Worm (Caenorhabditis elegans): ENCODE data around the gene ifb-1.

The ifb-1 gene

ce11 chrII:5785504-5785903 is 20.1 kb downstream of the ifb-1 start:
- TF ChIP-seq skn-1 (tag; optimal IDR thresholded peaks at IDR 0.05) (no peak), nhr-12 (tag; optimal IDR thresholded peaks at IDR 0.05) (no peak)

DNA sequence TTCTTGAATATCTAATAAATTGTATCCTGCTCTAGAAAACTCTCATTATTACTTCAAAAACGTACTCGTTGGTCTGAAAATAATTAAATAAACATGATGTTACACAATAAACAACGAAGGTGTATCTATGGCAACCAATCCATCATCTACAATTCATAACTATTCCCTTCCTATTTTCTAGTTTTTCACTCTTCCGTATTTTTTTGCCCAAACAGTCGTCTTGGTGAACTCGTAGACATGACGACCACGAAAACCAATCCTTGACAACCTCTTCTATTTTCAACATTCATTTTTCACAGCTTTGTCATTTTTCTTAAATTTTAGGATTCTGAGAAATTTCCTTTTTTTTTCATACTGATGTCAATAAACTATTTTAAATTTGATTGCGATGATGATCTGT is 23.4 kb downstream of the ifb-1 start, which contains the start of gene K05F1.13:
K05F1.13 (plus strand) TSS at position 301 of the 400 bp plus-strand sequence.
- TF ChIP-seq mab-5 (tag; optimal IDR thresholded peaks at IDR 0.05): no peak
- no peak for TF ChIP-seq fos-1 (tag; optimal IDR thresholded peaks at IDR 0.05)
- TF ChIP-seq nhr-21 (tag; optimal IDR thresholded peaks at IDR 0.05): no peak
- TF ChIP-seq sem-4 (tag; optimal IDR thresholded peaks at IDR 0.05): no peak
- no peak for TF ChIP-seq unc-55 (GFP tag; optimal IDR thresholded peaks at IDR 0.05)
- no peak for TF ChIP-seq gmeb-1 (tag; optimal IDR thresholded peaks at IDR 0.05)
- no peak for TF ChIP-seq ztf-11 (tag; optimal IDR thresholded peaks at IDR 0.05)
- no peak for TF ChIP-seq ama-1 (optimal IDR thresholded peaks at IDR 0.05)
- TF ChIP-seq aly-2 (tag; optimal IDR thresholded peaks at IDR 0.05): no peak
- TF ChIP-seq sma-9 (GFP tag; optimal IDR thresholded peaks at IDR 0.05): no peak
- no peak for TF ChIP-seq sma-9 (tag; optimal IDR thresholded peaks at IDR 0.05)
- TF ChIP-seq egl-27 (tag; optimal IDR thresholded peaks at IDR 0.05): no peak
- no peak for TF ChIP-seq F13H6.1 (tag; optimal IDR thresholded peaks at IDR 0.05)
- TF ChIP-seq ztf-4 (tag; optimal IDR thresholded peaks at IDR 0.05): no peak
- TF ChIP-seq nhr-237 (tag; optimal IDR thresholded peaks at IDR 0.05): no peak
- no peak for TF ChIP-seq unc-62 (GFP tag; optimal IDR thresholded peaks at IDR 0.05)
- no peak for TF ChIP-seq ztf-1 (GFP tag; conservative IDR thresholded peaks at IDR 0.05)
- TF ChIP-seq lsy-2 (tag; optimal IDR thresholded peaks at IDR 0.05): no peak
- no peak for TF ChIP-seq ceh-16 (tag; optimal IDR thresholded peaks at IDR 0.05)

DNA sequence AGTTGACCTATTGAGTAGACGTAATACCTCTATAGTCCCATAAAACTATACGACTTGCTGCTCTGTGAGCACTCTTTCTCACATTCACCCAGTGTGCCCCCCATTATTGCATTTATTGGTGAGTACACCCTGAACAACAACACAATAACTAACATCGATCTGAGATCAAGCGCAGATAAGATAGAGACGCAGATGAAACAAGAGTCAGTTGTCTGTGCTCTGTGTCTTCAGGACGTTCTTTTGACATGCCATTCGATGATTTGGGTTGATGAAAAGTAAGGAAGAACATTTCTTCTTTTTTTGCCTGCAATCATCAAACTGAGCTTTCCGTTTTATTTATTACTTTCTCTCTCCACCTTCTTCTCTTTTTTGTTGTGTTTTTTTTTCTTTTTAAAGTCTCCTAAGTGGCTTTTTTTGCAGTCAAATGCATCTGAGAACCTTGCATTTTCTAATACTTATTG is 24.9 kb downstream of the ifb-1 start, which contains the start of gene lect-2:
lect-2 (plus strand) TSS at position 411 of the 461 bp plus-strand sequence.
- TF ChIP-seq unc-39 (tag; optimal IDR thresholded peaks at IDR 0.05): no peak
- TF ChIP-seq ceh-16 (tag; optimal IDR thresholded peaks at IDR 0.05): no peak
- no peak for TF ChIP-seq ZK546.5 (tag; optimal IDR thresholded peaks at IDR 0.05)
- TF ChIP-seq nhr-237 (tag; optimal IDR thresholded peaks at IDR 0.05): no peak
- no peak for TF ChIP-seq mab-5 (tag; optimal IDR thresholded peaks at IDR 0.05)
- no peak for TF ChIP-seq aly-2 (tag; optimal IDR thresholded peaks at IDR 0.05)
- no peak for TF ChIP-seq skn-1 (tag; optimal IDR thresholded peaks at IDR 0.05)
- TF ChIP-seq nhr-11 (tag; optimal IDR thresholded peaks at IDR 0.05): no peak
- no peak for TF ChIP-seq Y55F3AM.14 (GFP tag; optimal IDR thresholded peaks at IDR 0.05)
- TF ChIP-seq unc-55 (GFP tag; optimal IDR thresholded peaks at IDR 0.05): no peak
- TF ChIP-seq alr-1 (tag; optimal IDR thresholded peaks at IDR 0.05): no peak
- TF ChIP-seq C34F6.9 (tag; optimal IDR thresholded peaks at IDR 0.05): peak; percentile 11
- TF ChIP-seq mdl-1 (tag; optimal IDR thresholded peaks at IDR 0.05): no peak
- no peak for TF ChIP-seq unc-62 (GFP tag; optimal IDR thresholded peaks at IDR 0.05)
- TF ChIP-seq gmeb-1 (tag; optimal IDR thresholded peaks at IDR 0.05): no peak
- TF ChIP-seq nhr-6 (tag; optimal IDR thresholded peaks at IDR 0.05): no peak
- TF ChIP-seq crh-2 (tag; optimal IDR thresholded peaks at IDR 0.05): no peak
- TF ChIP-seq peb-1 (tag; optimal IDR thresholded peaks at IDR 0.05): no peak
- TF ChIP-seq ztf-1 (GFP tag; conservative IDR thresholded peaks at IDR 0.05): no peak
- no peak for TF ChIP-seq nhr-77 (tag; optimal IDR thresholded peaks at IDR 0.05)
- TF ChIP-seq ztf-4 (tag; optimal IDR thresholded peaks at IDR 0.05): no peak
- no peak for TF ChIP-seq nhr-25 (tag; optimal IDR thresholded peaks at IDR 0.05)
- no peak for TF ChIP-seq egl-27 (tag; optimal IDR thresholded peaks at IDR 0.05)
- TF ChIP-seq nhr-129 (tag; optimal IDR thresholded peaks at IDR 0.05): peak; percentile 40
- no peak for TF ChIP-seq nhr-21 (tag; optimal IDR thresholded peaks at IDR 0.05)
- no peak for TF ChIP-seq ztf-11 (tag; optimal IDR thresholded peaks at IDR 0.05)
- TF ChIP-seq blmp-1 (tag; optimal IDR thresholded peaks at IDR 0.05; ENCODE audit: insufficient read depth): no peak
- no peak for TF ChIP-seq snpc-4 (tag; optimal IDR thresholded peaks at IDR 0.05)
- TF ChIP-seq elt-3 (tag; optimal IDR thresholded peaks at IDR 0.05): no peak
- no peak for TF ChIP-seq nhr-23 (tag; optimal IDR thresholded peaks at IDR 0.05)
- peak; percentile 22 for TF ChIP-seq F13H6.1 (tag; optimal IDR thresholded peaks at IDR 0.05)
- no peak for TF ChIP-seq fos-1 (tag; optimal IDR thresholded peaks at IDR 0.05)
- TF ChIP-seq lin-39 (tag; optimal IDR thresholded peaks at IDR 0.05): no peak
- TF ChIP-seq nhr-10 (tag; optimal IDR thresholded peaks at IDR 0.05): no peak
- TF ChIP-seq sma-3 (GFP tag; optimal IDR thresholded peaks at IDR 0.05): no peak
- no peak for TF ChIP-seq mbf-1 (tag; optimal IDR thresholded peaks at IDR 0.05)
- no peak for TF ChIP-seq lin-11 (tag; optimal IDR thresholded peaks at IDR 0.05)
- no peak for TF ChIP-seq sem-4 (tag; optimal IDR thresholded peaks at IDR 0.05)
- TF ChIP-seq lsy-2 (tag; optimal IDR thresholded peaks at IDR 0.05): peak in 1 of 2 experiments; percentile 28
- no peak for TF ChIP-seq ceh-82 (tag; optimal IDR thresholded peaks at IDR 0.05)
- no peak for TF ChIP-seq R02D3.7 (tag; optimal IDR thresholded peaks at IDR 0.05)
- no peak for TF ChIP-seq nhr-12 (tag; optimal IDR thresholded peaks at IDR 0.05)
- TF ChIP-seq elt-1 (tag; optimal IDR thresholded peaks at IDR 0.05): peak; percentile 39
- TF ChIP-seq zag-1 (tag; optimal IDR thresholded peaks at IDR 0.05): no peak
- TF ChIP-seq sma-9 (GFP tag; optimal IDR thresholded peaks at IDR 0.05): peak; percentile 65
- no peak for TF ChIP-seq sma-9 (tag; optimal IDR thresholded peaks at IDR 0.05)
- TF ChIP-seq dmd-4 (tag; optimal IDR thresholded peaks at IDR 0.05): no peak
- no peak for TF ChIP-seq lin-13 (GFP tag; optimal IDR thresholded peaks at IDR 0.05)

Data from whole organism, L2 larva.